Worm (Caenorhabditis elegans): ENCODE results near the gene C55C3.1.

DNA sequence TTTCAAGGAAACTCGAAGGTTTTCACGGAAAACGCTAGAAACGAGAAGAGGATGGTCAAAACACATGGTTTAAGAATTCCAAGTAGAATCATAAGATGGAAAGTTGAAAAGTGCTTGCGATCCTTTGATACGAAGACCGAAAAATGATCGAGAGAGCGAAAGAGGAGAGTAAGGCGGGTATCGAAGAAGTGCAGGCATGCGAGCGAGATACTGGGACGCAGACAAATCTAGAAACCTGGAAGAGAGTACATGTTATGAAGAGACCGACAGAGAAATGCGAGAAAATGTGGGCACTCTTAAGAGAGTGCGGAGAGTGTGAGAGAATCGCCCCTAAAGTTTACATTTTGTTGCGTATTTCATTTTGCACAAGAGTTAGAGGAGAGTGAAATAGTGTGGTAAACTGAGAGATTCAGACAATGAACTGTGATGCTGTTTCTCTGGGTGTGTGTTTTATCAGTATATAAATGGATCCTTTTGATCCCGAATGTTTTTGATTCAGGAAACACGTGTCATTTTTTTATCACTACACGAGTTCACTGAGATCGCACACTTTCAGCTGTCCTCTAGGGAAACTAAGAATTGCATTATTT, 45.2 kb downstream of the C55C3.1 start:
- TF ChIP-seq npax-4 (tag; optimal IDR thresholded peaks at IDR 0.05), result no peak
- TF ChIP-seq rnt-1 (tag; optimal IDR thresholded peaks at IDR 0.05), result no peak
- TF ChIP-seq tbx-2 (tag; optimal IDR thresholded peaks at IDR 0.05), result peak; percentile 52
- TF ChIP-seq ceh-14 (tag; optimal IDR thresholded peaks at IDR 0.05), result no peak
- no peak for TF ChIP-seq hlh-8 (tag; optimal IDR thresholded peaks at IDR 0.05)
- TF ChIP-seq pha-4 (tag; optimal IDR thresholded peaks at IDR 0.05), result no peak
- peak; percentile 40 for TF ChIP-seq unc-55 (GFP tag; optimal IDR thresholded peaks at IDR 0.05)
- no peak for TF ChIP-seq pag-3 (tag; optimal IDR thresholded peaks at IDR 0.05; ENCODE audit: borderline replicate concordance)
- TF ChIP-seq ama-1 (optimal IDR thresholded peaks at IDR 0.05), result no peak
- TF ChIP-seq elt-2 (tag; optimal IDR thresholded peaks at IDR 0.05), result no peak
- no peak for TF ChIP-seq hlh-6 (tag; optimal IDR thresholded peaks at IDR 0.05)
- TF ChIP-seq dmd-4 (tag; optimal IDR thresholded peaks at IDR 0.05; ENCODE audit: borderline replicate concordance), result no peak

All from whole organism, late embryonic.